Worm (Caenorhabditis elegans) whole organism, L3 larva: ENCODE data around the gene pro-1.
A peak's percentile ranks its signal among the peaks of the same experiment; 100 is the strongest.

ENCODE experiments used
- R02D3.7 ChIP-seq: fragments of 150-350 bp; optimal IDR thresholded peaks from 2 replicates; lab custom pipeline; 2014; ENCODE audit warnings: missing biosample characterization, missing genetic modification characterization
- ZK546.5 ChIP-seq: sonication (generic microtip); optimal IDR thresholded peaks from 2 replicates; lab custom pipeline; 2017; ENCODE audit warnings: missing biosample characterization, missing genetic modification characterization
- aly-2 ChIP-seq: fragments of 150-350 bp; optimal IDR thresholded peaks from 2 replicates; lab custom pipeline; 2014; ENCODE audit warnings: missing biosample characterization, missing genetic modification characterization
- ama-1 ChIP-seq: fragments of 150-350 bp; optimal IDR thresholded peaks from 2 replicates; lab custom pipeline; 2018
- ceh-16 ChIP-seq: sonication (generic microtip); optimal IDR thresholded peaks from 2 replicates; lab custom pipeline; 2017; ENCODE audit warnings: missing biosample characterization, missing genetic modification characterization
- ceh-28 ChIP-seq: fragments of 150-350 bp; optimal IDR thresholded peaks from 2 replicates; lab custom pipeline; 2014; ENCODE audit warnings: missing biosample characterization, missing genetic modification reagents, missing genetic modification characterization
- ceh-9 ChIP-seq: sonication (generic microtip); optimal IDR thresholded peaks from 2 replicates; lab custom pipeline; 2018; ENCODE audit warnings: missing biosample characterization, missing genetic modification characterization
- daf-12 ChIP-seq: fragments of 150-350 bp; optimal IDR thresholded peaks from 2 replicates; lab custom pipeline; 2014; ENCODE audit warnings: missing biosample characterization, missing genetic modification reagents, missing genetic modification characterization
- egl-27 ChIP-seq: sonication (generic microtip); optimal IDR thresholded peaks from 4 replicates; lab custom pipeline; 2017; ENCODE audit warnings: missing biosample characterization, missing genetic modification reagents, missing genetic modification characterization
- egl-5 ChIP-seq: fragments of 150-350 bp; optimal IDR thresholded peaks from 2 replicates; lab custom pipeline; 2017; ENCODE audit warnings: missing biosample characterization, missing genetic modification reagents, missing genetic modification characterization, inconsistent platforms
- elt-1 ChIP-seq: fragments of 150-350 bp; optimal IDR thresholded peaks from 2 replicates; lab custom pipeline; 2014; ENCODE audit warnings: missing biosample characterization, missing genetic modification characterization
- elt-2 ChIP-seq: sonication (generic microtip); optimal IDR thresholded peaks from 2 replicates; lab custom pipeline; 2016; ENCODE audit warnings: missing genetic modification reagents, mild to moderate bottlenecking, missing genetic modification characterization, missing compliant biosample characterization
- elt-3 ChIP-seq, 3 experiments: fragments of 150-350 bp in 1 of 3; sonication (generic microtip) in 2 of 3; optimal IDR thresholded peaks; 2 replicates in 2 of 3; 4 replicates in 1 of 3; lab custom pipeline; 2014 to 2017; ENCODE audit warnings: missing biosample characterization in 3 of 3, missing genetic modification characterization in 3 of 3
- eor-1 ChIP-seq, 2 experiments: fragments of 150-350 bp; optimal IDR thresholded peaks; 2 replicates each; lab custom pipeline; 2014 to 2018; ENCODE audit warnings: missing biosample characterization in 2 of 2, missing genetic modification characterization in 2 of 2
- fkh-10 ChIP-seq: sonication (generic microtip); optimal IDR thresholded peaks from 2 replicates; lab custom pipeline; 2017; ENCODE audit warnings: missing biosample characterization, missing genetic modification reagents, missing genetic modification characterization
- fkh-2 ChIP-seq: fragments of 150-350 bp; optimal IDR thresholded peaks from 2 replicates; lab custom pipeline; 2014; ENCODE audit warnings: missing biosample characterization, missing genetic modification reagents, missing genetic modification characterization
- fos-1 ChIP-seq: fragments of 150-350 bp; optimal IDR thresholded peaks from 2 replicates; lab custom pipeline; 2014; ENCODE audit warnings: missing biosample characterization, missing genetic modification characterization
- hmg-11 ChIP-seq: sonication (generic microtip); optimal IDR thresholded peaks from 2 replicates; lab custom pipeline; 2016; ENCODE audit warnings: missing genetic modification characterization, missing compliant biosample characterization
- jun-1 ChIP-seq: fragments of 150-350 bp; optimal IDR thresholded peaks from 2 replicates; lab custom pipeline; 2014; ENCODE audit warnings: missing biosample characterization, missing genetic modification reagents, missing genetic modification characterization
- lin-39 ChIP-seq: fragments of 150-350 bp; optimal IDR thresholded peaks from 2 replicates; lab custom pipeline; 2018; ENCODE audit warnings: missing biosample characterization, missing genetic modification reagents, missing genetic modification characterization
- lsy-12 ChIP-seq: sonication (generic microtip); optimal IDR thresholded peaks from 2 replicates; lab custom pipeline; 2016; ENCODE audit warnings: mild to moderate bottlenecking, missing genetic modification characterization, missing compliant biosample characterization
- mdl-1 ChIP-seq: fragments of 150-350 bp; optimal IDR thresholded peaks from 2 replicates; lab custom pipeline; 2014; ENCODE audit warnings: missing biosample characterization, missing genetic modification characterization
- nfya-1 ChIP-seq: sonication (generic microtip); optimal IDR thresholded peaks from 2 replicates; lab custom pipeline; 2017; ENCODE audit warnings: missing genetic modification characterization, mild to moderate bottlenecking, missing compliant biosample characterization, antibody characterized with exemption, moderate library complexity; ENCODE audit not compliant: insufficient read depth
- nhr-11 ChIP-seq: fragments of 150-350 bp; optimal IDR thresholded peaks from 2 replicates; lab custom pipeline; 2014; ENCODE audit warnings: missing biosample characterization, missing genetic modification characterization
- nhr-12 ChIP-seq: fragments of 150-350 bp; optimal IDR thresholded peaks from 2 replicates; lab custom pipeline; 2014; ENCODE audit warnings: missing biosample characterization, missing genetic modification characterization
- nhr-23 ChIP-seq: fragments of 150-350 bp; optimal IDR thresholded peaks from 2 replicates; lab custom pipeline; 2014; ENCODE audit warnings: missing biosample characterization, missing genetic modification reagents, missing genetic modification characterization
- nhr-25 ChIP-seq: sonication (generic microtip); optimal IDR thresholded peaks from 2 replicates; lab custom pipeline; 2017; ENCODE audit warnings: missing biosample characterization, missing genetic modification characterization
- nhr-28 ChIP-seq: fragments of 150-350 bp; optimal IDR thresholded peaks from 2 replicates; lab custom pipeline; 2014; ENCODE audit warnings: missing biosample characterization, missing genetic modification characterization
- nhr-43 ChIP-seq: sonication (generic microtip); optimal IDR thresholded peaks from 2 replicates; lab custom pipeline; 2016; ENCODE audit warnings: mild to moderate bottlenecking, missing genetic modification characterization, missing compliant biosample characterization; ENCODE audit not compliant: poor library complexity, severe bottlenecking
- nhr-67 ChIP-seq: fragments of 150-350 bp; optimal IDR thresholded peaks from 2 replicates; lab custom pipeline; 2014; ENCODE audit warnings: missing biosample characterization, missing genetic modification characterization
- nhr-76 ChIP-seq: fragments of 150-350 bp; sonication (generic microtip); optimal IDR thresholded peaks from 5 replicates; lab custom pipeline; 2014; ENCODE audit warnings: missing biosample characterization, missing genetic modification characterization
- nhr-77 ChIP-seq: fragments of 150-350 bp; optimal IDR thresholded peaks from 2 replicates; lab custom pipeline; 2014; ENCODE audit warnings: missing biosample characterization, missing genetic modification characterization
- pha-4 ChIP-seq: fragments of 150-350 bp; optimal IDR thresholded peaks from 2 replicates; lab custom pipeline; 2014; ENCODE audit warnings: missing biosample characterization, missing genetic modification reagents, missing genetic modification characterization
- sea-2 ChIP-seq: fragments of 150-350 bp; sonication (generic microtip); optimal IDR thresholded peaks from 4 replicates; lab custom pipeline; 2014; ENCODE audit warnings: missing biosample characterization, missing genetic modification reagents, missing genetic modification characterization
- snpc-4 ChIP-seq: fragments of 150-350 bp; optimal IDR thresholded peaks from 2 replicates; lab custom pipeline; 2014; ENCODE audit warnings: missing biosample characterization, missing genetic modification characterization
- tbx-2 ChIP-seq: sonication (generic microtip); optimal IDR thresholded peaks from 2 replicates; lab custom pipeline; 2016; ENCODE audit warnings: mild to moderate bottlenecking, missing genetic modification characterization, missing compliant biosample characterization
- unc-39 ChIP-seq: sonication (generic microtip); optimal IDR thresholded peaks from 4 replicates; lab custom pipeline; 2017; ENCODE audit warnings: missing biosample characterization, missing genetic modification characterization
- unc-62 ChIP-seq: fragments of 150-350 bp; sonication (generic microtip); optimal IDR thresholded peaks from 4 replicates; lab custom pipeline; 2014; ENCODE audit warnings: missing biosample characterization, missing genetic modification reagents, missing genetic modification characterization
- ztf-11 ChIP-seq: fragments of 150-350 bp; optimal IDR thresholded peaks from 2 replicates; lab custom pipeline; 2014; ENCODE audit warnings: missing biosample characterization, missing genetic modification characterization
- ztf-4 ChIP-seq: fragments of 150-350 bp; optimal IDR thresholded peaks from 2 replicates; lab custom pipeline; 2014; ENCODE audit warnings: missing biosample characterization, missing genetic modification characterization

The pro-1 gene

ce11 chrII:10551985-10552736, 10.4 kb upstream of the pro-1 start (continued):
- TF ChIP-seq egl-5 (peak; percentile 97), ztf-11 (no peak), nfya-1 (tag; lab: Kevin White, UChicago) (peak; percentile 95), ceh-9 (no peak), mdl-1 (peak; percentile 84), ZK546.5 (tag; lab: Kevin White, UChicago) (no peak), daf-12 (tag; lab: Kevin White, UChicago) (peak; percentile 13), eor-1 (tag; optimal IDR thresholded peaks at IDR 0.05; lab: Kevin White, UChicago) (peak; percentile 29 to 80), aly-2 (tag; lab: Kevin White, UChicago) (peak; percentile 20), nhr-28 (tag; lab: Kevin White, UChicago) (peak; percentile 11), ama-1 (peak; percentile 95), nhr-77 (tag; lab: Kevin White, UChicago) (peak; percentile 48), R02D3.7 (tag; lab: Kevin White, UChicago) (peak; percentile 75), nhr-25 (tag; lab: Kevin White, UChicago) (peak; percentile 96), fos-1 (tag; lab: Kevin White, UChicago) (no peak), elt-2 (tag; lab: Kevin White, UChicago) (peak; percentile 56), tbx-2 (tag; lab: Kevin White, UChicago) (peak; percentile 84), fkh-2 (tag; lab: Kevin White, UChicago) (no peak), nhr-11 (tag; lab: Kevin White, UChicago) (peak; percentile 98), pha-4 (tag; lab: Kevin White, UChicago) (peak; percentile 98), jun-1 (tag; lab: Kevin White, UChicago) (peak; percentile 98), nhr-12 (tag; lab: Kevin White, UChicago) (no peak), egl-27 (tag; lab: Kevin White, UChicago) (peak; percentile 72)

ce11 chrII:10550872-10551647, 9.3 kb upstream of the pro-1 start:
- TF ChIP-seq nhr-25 (tag; lab: Kevin White, UChicago) (peak; percentile 37), nhr-11 (tag; lab: Kevin White, UChicago) (peak; percentile 45), elt-3 (tag; optimal IDR thresholded peaks at IDR 0.05; lab: Kevin White, UChicago) (peak in 1 of 3 experiments; percentile 40), elt-2 (tag; lab: Kevin White, UChicago) (peak; percentile 10), egl-5 (peak; percentile 33), ama-1 (peak; percentile 27), daf-12 (tag; lab: Kevin White, UChicago) (no peak), pha-4 (tag; lab: Kevin White, UChicago) (peak; percentile 58), nhr-12 (tag; lab: Kevin White, UChicago) (no peak), nhr-23 (tag; lab: Kevin White, UChicago) (peak; percentile 26), ceh-9 (no peak)

ce11 chrII:10550173-10550572, 8.4 kb upstream of the pro-1 start:
- TF ChIP-seq hmg-11 (tag; lab: Kevin White, UChicago) = peak; percentile 36
- peak; percentile 23 for TF ChIP-seq lin-39
- TF ChIP-seq ama-1 = peak; percentile 79
- TF ChIP-seq fkh-10 = no peak
- peak; percentile 39 for TF ChIP-seq nfya-1 (tag; lab: Kevin White, UChicago)
- TF ChIP-seq nhr-67 (tag; lab: Kevin White, UChicago) = no peak

- TF ChIP-seq ztf-4 (tag; lab: Kevin White, UChicago) (no peak), pha-4 (tag; lab: Kevin White, UChicago) (peak; percentile 90), nhr-43 (peak; percentile 80), unc-62 (peak; percentile 61), ceh-28 (tag; lab: Kevin White, UChicago) (peak; percentile 68), unc-39 (tag; lab: Kevin White, UChicago) (no peak), elt-1 (tag; lab: Kevin White, UChicago) (peak; percentile 32), egl-27 (tag; lab: Kevin White, UChicago) (peak; percentile 64), ceh-16 (tag; lab: Kevin White, UChicago) (no peak), elt-2 (tag; lab: Kevin White, UChicago) (peak; percentile 62), lsy-12 (peak; percentile 60), nhr-28 (tag; lab: Kevin White, UChicago) (no peak), nhr-23 (tag; lab: Kevin White, UChicago) (peak; percentile 78), fos-1 (tag; lab: Kevin White, UChicago) (peak; percentile 48), ama-1 (peak; percentile 99), nhr-76 (tag; lab: Kevin White, UChicago) (no peak), ZK546.5 (tag; lab: Kevin White, UChicago) (no peak), snpc-4 (tag; lab: Kevin White, UChicago) (peak; percentile 74), nfya-1 (tag; lab: Kevin White, UChicago) (peak; percentile 90), fkh-2 (tag; lab: Kevin White, UChicago) (no peak), lin-39 (peak; percentile 88), sea-2 (GFP tag; lab: Kevin White, UChicago) (peak; percentile 34)
Measured at ce11 chrII:10548778-10549671, 7.2 kb upstream of the pro-1 start.
